Worm (Caenorhabditis elegans) whole organism, L2 larva: ENCODE measurements around the gene tps-1.

ENCODE experiments used
- aly-2 ChIP-seq: fragments of 150-350 bp; optimal IDR thresholded peaks from 2 replicates; lab custom pipeline; 2014; ENCODE audit warnings: missing biosample characterization, missing genetic modification characterization
- elt-1 ChIP-seq: fragments of 150-350 bp; optimal IDR thresholded peaks from 2 replicates; lab custom pipeline; 2014; ENCODE audit warnings: missing biosample characterization, missing genetic modification characterization
- nhr-10 ChIP-seq: sonication (generic microtip); optimal IDR thresholded peaks from 2 replicates; lab custom pipeline; 2017; ENCODE audit warnings: missing biosample characterization, missing genetic modification characterization
- nhr-11 ChIP-seq: fragments of 150-350 bp; optimal IDR thresholded peaks from 2 replicates; lab custom pipeline; 2014; ENCODE audit warnings: missing biosample characterization, missing genetic modification characterization
- nhr-129 ChIP-seq: fragments of 150-350 bp; optimal IDR thresholded peaks from 2 replicates; lab custom pipeline; 2014; ENCODE audit warnings: missing biosample characterization, missing genetic modification characterization
- nhr-77 ChIP-seq: fragments of 150-350 bp; optimal IDR thresholded peaks from 2 replicates; lab custom pipeline; 2014; ENCODE audit warnings: missing biosample characterization, missing genetic modification characterization
- snpc-4 ChIP-seq: fragments of 150-350 bp; optimal IDR thresholded peaks from 2 replicates; lab custom pipeline; 2014; ENCODE audit warnings: missing biosample characterization, missing genetic modification characterization
- unc-39 ChIP-seq: fragments of 150-350 bp; optimal IDR thresholded peaks from 2 replicates; lab custom pipeline; 2014; ENCODE audit warnings: missing biosample characterization, missing genetic modification characterization
- unc-55 ChIP-seq: fragments of 150-350 bp; sonication (generic microtip); optimal IDR thresholded peaks from 3 replicates; lab custom pipeline; 2014; ENCODE audit warnings: missing biosample characterization, missing genetic modification reagents, missing genetic modification characterization
- unc-62 ChIP-seq: fragments of 150-350 bp; optimal IDR thresholded peaks from 2 replicates; lab custom pipeline; 2014; ENCODE audit warnings: missing biosample characterization, missing genetic modification reagents, missing genetic modification characterization
- zag-1 ChIP-seq: fragments of 150-350 bp; optimal IDR thresholded peaks from 2 replicates; lab custom pipeline; 2014; ENCODE audit warnings: missing biosample characterization, missing genetic modification characterization

ce11 chrX:17504447-17504846, 30.1 kb upstream of the tps-1 start:
- TF ChIP-seq nhr-10 (tag; lab: Kevin White, UChicago) (no peak), unc-39 (tag; lab: Kevin White, UChicago) (no peak), aly-2 (tag; lab: Kevin White, UChicago) (no peak), unc-55 (GFP tag; lab: Kevin White, UChicago) (no peak), nhr-129 (tag; lab: Kevin White, UChicago) (no peak), nhr-11 (tag; lab: Kevin White, UChicago) (no peak), snpc-4 (tag; lab: Kevin White, UChicago) (no peak), nhr-77 (no peak), elt-1 (tag; lab: Kevin White, UChicago) (no peak), unc-62 (GFP tag; lab: Kevin White, UChicago) (no peak), zag-1 (tag; lab: Kevin White, UChicago) (no peak)
